Fruit fly (Drosophila melanogaster) whole organism, pupa: ENCODE measurements around the gene CG15882.

ENCODE experiments used
- CG10348 ChIP-seq: fragments of 200-800 bp; sonication (Bioruptor generic); IDR thresholded peaks from 2 replicates; pipeline ENCODE4 v1.3.6; 2022; ENCODE audit warnings: missing biosample characterization, missing genetic modification characterization
- CG12605 ChIP-seq: fragments of 200-800 bp; sonication (Bioruptor generic); IDR thresholded peaks from 2 replicates; pipeline ENCODE4 v1.3.6; 2022; ENCODE audit warnings: missing biosample characterization, missing genetic modification characterization
- CG13204 ChIP-seq: fragments of 200-800 bp; sonication (Bioruptor generic); optimal IDR thresholded peaks from 2 replicates; lab custom pipeline; 2018; ENCODE audit warnings: missing biosample characterization, mild to moderate bottlenecking, missing genetic modification characterization, moderate library complexity
- CG14655 ChIP-seq: fragments of 200-800 bp; sonication (Bioruptor generic); optimal IDR thresholded peaks from 3 replicates; lab custom pipeline; 2017; ENCODE audit warnings: mild to moderate bottlenecking, missing biosample characterization, missing genetic modification reagents, missing genetic modification characterization
- CG15710 ChIP-seq: fragments of 200-800 bp; sonication (Bioruptor generic); optimal IDR thresholded peaks from 2 replicates; lab custom pipeline; 2018; ENCODE audit warnings: missing biosample characterization, mild to moderate bottlenecking, missing genetic modification characterization, moderate library complexity
- CG17806 ChIP-seq: fragments of 200-800 bp; sonication (Bioruptor generic); optimal IDR thresholded peaks from 2 replicates; lab custom pipeline; 2018; ENCODE audit warnings: missing biosample characterization, mild to moderate bottlenecking, missing genetic modification characterization, moderate library complexity
- CG32121 ChIP-seq: fragments of 200-800 bp; sonication (Bioruptor generic); IDR thresholded peaks from 2 replicates; pipeline ENCODE4 v1.3.6; 2022; ENCODE audit warnings: missing biosample characterization, missing genetic modification characterization
- CG34367 ChIP-seq: fragments of 200-800 bp; sonication (Bioruptor generic); optimal IDR thresholded peaks from 2 replicates; lab custom pipeline; 2018; ENCODE audit warnings: missing biosample characterization, mild to moderate bottlenecking, missing genetic modification characterization
- CG4496 ChIP-seq: fragments of 200-800 bp; sonication (Bioruptor generic); IDR thresholded peaks from 3 replicates; pipeline ENCODE4 v1.3.6; 2022; ENCODE audit warnings: missing biosample characterization, missing genetic modification characterization
- CG8159 ChIP-seq: fragments of 200-800 bp; sonication (Bioruptor generic); optimal IDR thresholded peaks from 3 replicates; lab custom pipeline; 2018; ENCODE audit warnings: missing biosample characterization, mild to moderate bottlenecking, missing genetic modification characterization, moderate library complexity
- CG8301 ChIP-seq: fragments of 200-800 bp; sonication (Bioruptor generic); optimal IDR thresholded peaks from 2 replicates; lab custom pipeline; 2018; ENCODE audit warnings: missing biosample characterization, mild to moderate bottlenecking, missing genetic modification characterization
- CG9948 ChIP-seq: fragments of 200-800 bp; sonication (Bioruptor generic); optimal IDR thresholded peaks from 2 replicates; lab custom pipeline; 2018; ENCODE audit warnings: missing biosample characterization, mild to moderate bottlenecking, missing genetic modification characterization, moderate library complexity
- D1 ChIP-seq: fragments of 200-800 bp; sonication (Bioruptor generic); optimal IDR thresholded peaks from 2 replicates; lab custom pipeline; 2018; ENCODE audit warnings: missing biosample characterization, mild to moderate bottlenecking, missing genetic modification characterization, moderate library complexity
- EcR ChIP-seq: fragments of 200-800 bp; sonication (Bioruptor generic); optimal IDR thresholded peaks from 3 replicates; lab custom pipeline; 2019; ENCODE audit warnings: missing biosample characterization, missing genetic modification characterization, mild to moderate bottlenecking, moderate library complexity, missing genetic modification reagents
- Ets98B ChIP-seq: fragments of 200-800 bp; sonication (Bioruptor generic); IDR thresholded peaks from 2 replicates; pipeline ENCODE4 v1.3.6; 2022; ENCODE audit warnings: missing biosample characterization, missing genetic modification characterization
- Pif1A ChIP-seq: fragments of 200-800 bp; sonication (Bioruptor generic); optimal IDR thresholded peaks from 3 replicates; lab custom pipeline; 2016; ENCODE audit warnings: missing biosample characterization, missing genetic modification characterization
- Pif1B ChIP-seq: fragments of 200-800 bp; sonication (Bioruptor generic); optimal IDR thresholded peaks from 3 replicates; lab custom pipeline; 2016; ENCODE audit warnings: missing biosample characterization, missing genetic modification characterization
- Snoo ChIP-seq: fragments of 200-800 bp; sonication (Bioruptor generic); optimal IDR thresholded peaks from 3 replicates; lab custom pipeline; 2017; ENCODE audit warnings: missing biosample characterization, mild to moderate bottlenecking, missing genetic modification characterization, inconsistent platforms
- fd96Ca ChIP-seq: fragments of 200-800 bp; sonication (Bioruptor generic); IDR thresholded peaks from 3 replicates; pipeline ENCODE4 v1.3.6; 2022; ENCODE audit warnings: missing biosample characterization, missing genetic modification characterization
- gl ChIP-seq: fragments of 200-800 bp; sonication (Bioruptor generic); optimal IDR thresholded peaks from 2 replicates; lab custom pipeline; 2018; ENCODE audit warnings: missing biosample characterization, mild to moderate bottlenecking, missing genetic modification characterization
- rn ChIP-seq: fragments of 200-800 bp; sonication (Bioruptor generic); IDR thresholded peaks from 2 replicates; pipeline ENCODE4 v1.3.6; 2022; ENCODE audit warnings: missing biosample characterization, missing genetic modification characterization

CG15882 gene

DNA sequence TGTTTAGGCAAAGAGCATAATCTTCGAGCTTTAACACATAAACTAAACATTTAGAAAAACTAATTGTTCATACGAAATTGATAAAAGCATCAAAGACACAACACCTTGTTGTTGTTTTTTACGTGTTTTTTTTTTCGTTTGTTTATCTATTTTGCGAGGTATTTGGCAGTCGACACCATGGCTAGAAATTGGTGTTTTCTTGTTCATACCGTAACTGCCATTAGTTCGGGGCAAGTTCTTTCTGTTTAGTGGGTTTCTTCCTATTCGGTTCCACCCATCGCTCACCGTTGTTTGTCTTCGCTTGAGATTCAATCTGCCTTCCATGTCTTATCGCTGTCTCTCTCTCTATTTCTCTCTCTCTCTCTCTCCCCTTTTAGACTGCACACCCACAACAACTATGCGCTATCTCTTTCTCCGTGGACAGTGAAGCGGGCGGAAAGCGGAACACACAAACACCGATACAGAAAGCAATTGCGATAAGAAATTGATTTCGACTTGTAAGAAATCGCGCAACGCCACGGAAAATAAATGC, 22.3 kb upstream of the CG15882 start:
- TF ChIP-seq CG10348 (GFP tag; lab: Robert Waterston, UW) (no peak), fd96Ca (peak; percentile 24; the same call in 1 of the 3 replicates), CG8159 (tag; lab: Kevin White, UChicago) (peak; percentile 15), CG9948 (tag; lab: Kevin White, UChicago) (peak; percentile 50), rn (GFP tag; lab: Robert Waterston, UW) (no peak), CG13204 (GFP tag; lab: Kevin White, UChicago) (peak; percentile 47), CG14655 (GFP tag; lab: Kevin White, UChicago) (peak; percentile 65), Pif1B (GFP tag; lab: Kevin White, UChicago) (peak; percentile 78), CG4496 (GFP tag; lab: Robert Waterston, UW) (no peak; the same call in 2 of the 3 replicates), CG8301 (peak; percentile 45), EcR (GFP tag; lab: Kevin White, UChicago) (peak; percentile 21), Pif1A (peak; percentile 72)

DNA sequence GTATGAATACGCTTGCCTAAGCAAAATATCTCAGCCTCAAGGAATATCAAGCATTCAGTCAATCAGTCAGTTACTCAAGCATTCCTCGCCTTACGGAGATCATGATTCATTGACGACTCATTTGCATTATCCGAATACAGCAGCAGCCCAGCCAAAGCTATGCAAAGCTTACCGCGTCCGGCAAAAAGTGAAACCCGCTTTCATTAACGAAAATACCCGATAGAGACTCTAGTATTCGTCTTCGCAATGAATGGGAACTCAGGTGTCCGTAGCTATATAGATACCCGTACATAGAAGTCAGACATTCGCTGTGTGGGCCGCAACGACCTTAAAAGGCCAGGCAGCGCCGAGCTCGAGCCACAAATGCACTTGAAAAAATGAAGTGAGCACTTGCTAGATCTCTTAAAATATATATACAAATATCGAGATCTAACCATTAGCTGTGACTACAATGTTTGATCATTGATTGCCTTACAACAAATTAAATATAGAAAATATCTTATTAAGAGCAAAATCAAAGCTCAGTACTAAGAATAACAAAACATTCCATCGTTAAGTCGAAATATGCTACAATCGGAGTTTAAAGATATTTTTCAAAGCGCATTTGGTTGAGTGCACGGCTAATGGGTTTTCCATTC, 20.7 kb upstream of the CG15882 start:
- TF ChIP-seq CG10348 (GFP tag; lab: Robert Waterston, UW) (no peak), CG17806 (tag; lab: Kevin White, UChicago) (peak; percentile 55), CG15710 (peak; percentile 68), rn (GFP tag; lab: Robert Waterston, UW) (no peak), CG32121 (GFP tag; lab: Robert Waterston, UW) (peak; percentile 50), Ets98B (peak; percentile 19), CG4496 (GFP tag; lab: Robert Waterston, UW) (peak; percentile 25; the same call in 1 of the 3 replicates), CG14655 (GFP tag; lab: Kevin White, UChicago) (peak; percentile 84), CG8159 (tag; lab: Kevin White, UChicago) (peak; percentile 68), CG34367 (tag; lab: Kevin White, UChicago) (peak; percentile 53), CG8301 (peak; percentile 75), CG9948 (tag; lab: Kevin White, UChicago) (peak; percentile 69), EcR (GFP tag; lab: Kevin White, UChicago) (peak; percentile 25), D1 (tag; lab: Kevin White, UChicago) (peak; percentile 47), Snoo (peak; percentile 20), fd96Ca (no peak), CG12605 (GFP tag; lab: Robert Waterston, UW) (no peak), CG13204 (GFP tag; lab: Kevin White, UChicago) (peak; percentile 6), Pif1B (GFP tag; lab: Kevin White, UChicago) (peak; percentile 53), gl (tag; lab: Kevin White, UChicago) (no peak), Pif1A (peak; percentile 64)

DNA sequence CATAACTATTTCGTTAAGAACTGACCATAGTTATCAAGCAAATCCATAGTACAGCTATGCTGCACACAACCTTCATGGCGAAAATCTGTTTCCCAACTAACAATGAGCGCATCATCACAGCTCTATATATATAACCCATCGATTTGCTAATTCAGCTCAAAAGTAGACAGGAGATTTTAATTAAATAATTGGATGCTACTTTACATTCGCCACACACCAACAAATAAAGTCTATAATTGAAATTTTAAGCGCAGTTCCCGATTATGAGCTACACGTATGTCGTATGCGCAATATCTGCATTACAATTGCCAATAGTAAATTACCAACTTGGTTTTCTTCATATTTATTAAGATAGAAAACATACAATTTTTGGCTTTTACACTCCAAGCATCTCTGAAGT, 11.6 kb upstream of the CG15882 start, which contains the start of gene Obp18a:
TSS of gene Obp18a (minus strand) at position 101 of the 400 bp plus-strand sequence.
- TF ChIP-seq Pif1A (no peak), CG4496 (GFP tag; lab: Robert Waterston, UW) (no peak), D1 (tag; lab: Kevin White, UChicago) (no peak), rn (GFP tag; lab: Robert Waterston, UW) (no peak), Pif1B (GFP tag; lab: Kevin White, UChicago) (no peak), CG17806 (tag; lab: Kevin White, UChicago) (no peak), CG15710 (no peak), EcR (GFP tag; lab: Kevin White, UChicago) (no peak), gl (tag; lab: Kevin White, UChicago) (no peak)

DNA sequence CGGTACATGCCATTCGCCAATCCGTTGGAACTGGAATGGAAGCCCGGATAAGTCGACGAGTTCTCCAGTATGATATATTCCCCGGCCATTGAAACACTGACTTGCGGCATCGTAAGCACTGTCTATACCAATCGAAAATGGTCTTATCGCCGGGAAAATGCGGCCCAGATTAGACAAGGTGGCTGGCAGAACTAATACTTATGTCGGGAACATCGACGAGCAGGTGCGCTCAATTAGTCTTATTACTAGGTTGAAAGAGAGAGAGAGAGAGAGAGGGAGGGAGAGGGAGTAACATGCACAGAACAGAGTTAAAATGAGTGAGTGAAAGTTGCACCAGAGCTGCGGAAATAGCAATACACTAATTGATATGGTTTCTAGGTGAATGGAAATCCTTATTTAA, 3.0 kb upstream of the CG15882 start, which contains the start of gene tgy:
TSS of gene tgy (minus strand) at position 101 of the 400 bp plus-strand sequence.
- no peak for TF ChIP-seq CG8159 (tag; lab: Kevin White, UChicago)
- TF ChIP-seq Pif1B (GFP tag; lab: Kevin White, UChicago), result no peak
- no peak for TF ChIP-seq EcR (GFP tag; lab: Kevin White, UChicago)
- no peak for TF ChIP-seq D1 (tag; lab: Kevin White, UChicago)

DNA sequence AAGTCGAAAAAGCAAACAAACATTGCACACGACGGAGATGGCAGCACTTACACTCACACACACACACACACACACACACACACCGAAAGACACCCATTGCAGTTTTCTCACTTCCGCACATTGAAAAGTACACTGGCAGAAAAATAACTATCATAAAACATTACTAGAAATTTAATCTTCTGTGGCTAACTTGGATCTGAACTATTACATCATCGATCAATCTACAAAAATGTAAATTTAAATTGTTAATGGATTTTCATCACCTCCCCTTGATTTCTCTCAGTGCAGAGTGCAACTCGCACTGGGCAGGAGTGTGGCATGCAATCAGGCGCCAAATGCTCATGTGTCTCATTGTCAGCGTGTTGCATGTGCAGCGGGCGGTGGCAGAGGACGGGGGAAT, 3.8 kb downstream of the CG15882 start:
- TF ChIP-seq CG12605 (GFP tag; lab: Robert Waterston, UW) (no peak), Ets98B (no peak), Pif1B (GFP tag; lab: Kevin White, UChicago) (no peak), gl (tag; lab: Kevin White, UChicago) (no peak), EcR (GFP tag; lab: Kevin White, UChicago) (no peak), Pif1A (peak; percentile 20), CG10348 (GFP tag; lab: Robert Waterston, UW) (no peak), fd96Ca (peak; percentile 54; the same call in 1 of the 3 replicates), CG9948 (tag; lab: Kevin White, UChicago) (no peak), CG8301 (peak; percentile 33), D1 (tag; lab: Kevin White, UChicago) (no peak), Snoo (no peak), rn (GFP tag; lab: Robert Waterston, UW) (no peak), CG13204 (GFP tag; lab: Kevin White, UChicago) (no peak), CG17806 (tag; lab: Kevin White, UChicago) (peak; percentile 31), CG8159 (tag; lab: Kevin White, UChicago) (peak; percentile 13), CG34367 (tag; lab: Kevin White, UChicago) (no peak), CG14655 (GFP tag; lab: Kevin White, UChicago) (peak; percentile 41), CG4496 (GFP tag; lab: Robert Waterston, UW) (peak; percentile 62; the same call in 1 of the 3 replicates), CG32121 (GFP tag; lab: Robert Waterston, UW) (peak; percentile 32; the same call in 1 of the 2 replicates), CG15710 (peak; percentile 9)
